Worm (Caenorhabditis elegans) whole organism, L4 larva: ENCODE measurements around the gene clec-59.

Source experiments
- D1046.2 ChIP-seq: fragments of 200-800 bp; sonication (Bioruptor generic); IDR thresholded peaks from 2 replicates; pipeline ENCODE4 v1.3.6; 2022; ENCODE audit warnings: missing genetic modification characterization, missing compliant biosample characterization
- F10B5.3 ChIP-seq: sonication (generic microtip); optimal IDR thresholded peaks from 2 replicates; lab custom pipeline; 2016; ENCODE audit warnings: mild to moderate bottlenecking, missing genetic modification characterization, missing compliant biosample characterization
- F26F4.8 ChIP-seq: fragments of 200-800 bp; sonication (Bioruptor generic); conservative IDR thresholded peaks from 2 replicates; pipeline ENCODE4 v1.3.6; 2022; ENCODE audit warnings: missing genetic modification characterization, missing compliant biosample characterization
- F44E2.7 ChIP-seq: fragments of 200-800 bp; sonication (Bioruptor generic); IDR thresholded peaks from 2 replicates; pipeline ENCODE4 v2.1.2; 2022; ENCODE audit warnings: missing genetic modification characterization, missing compliant biosample characterization
- R02D3.7 ChIP-seq: fragments of 150-350 bp; sonication (generic microtip); optimal IDR thresholded peaks from 3 replicates; lab custom pipeline; 2014; ENCODE audit warnings: missing biosample characterization, missing genetic modification characterization
- T20F7.1 ChIP-seq: fragments of 200-800 bp; sonication (Bioruptor generic); optimal IDR thresholded peaks from 2 replicates; lab custom pipeline; 2018; ENCODE audit warnings: mild to moderate bottlenecking, missing genetic modification characterization, missing compliant biosample characterization
- Y48G9A.11 ChIP-seq: fragments of 200-800 bp; sonication (Bioruptor generic); IDR thresholded peaks from 2 replicates; pipeline ENCODE4 v1.3.6; 2022; ENCODE audit warnings: missing genetic modification reagents, missing genetic modification characterization, missing compliant biosample characterization
- Y5F2A.4 ChIP-seq: fragments of 200-800 bp; sonication (Bioruptor generic); optimal IDR thresholded peaks from 2 replicates; lab custom pipeline; 2018; ENCODE audit warnings: mild to moderate bottlenecking, missing genetic modification characterization, missing compliant biosample characterization
- Y75B8A.6 ChIP-seq: fragments of 200-800 bp; sonication (Bioruptor generic); IDR thresholded peaks from 2 replicates; pipeline ENCODE4 v1.3.6; 2022; ENCODE audit warnings: missing genetic modification reagents, missing genetic modification characterization, missing compliant biosample characterization
- ZK337.2 ChIP-seq: fragments of 200-800 bp; sonication (Bioruptor generic); IDR thresholded peaks from 2 replicates; pipeline ENCODE4 v1.3.6; 2022; ENCODE audit warnings: missing genetic modification reagents, missing genetic modification characterization, missing compliant biosample characterization
- aha-1 ChIP-seq: fragments of 150-350 bp; peaks from one replicate; lab custom pipeline; 2014; ENCODE audit warnings: missing biosample characterization, missing genetic modification characterization
- ama-1 ChIP-seq: fragments of 150-350 bp; optimal IDR thresholded peaks from 2 replicates; lab custom pipeline; 2014; ENCODE audit warnings: inconsistent platforms, mixed read lengths
- attf-4 ChIP-seq: sonication (generic microtip); optimal IDR thresholded peaks from 3 replicates; lab custom pipeline; 2017; ENCODE audit warnings: missing biosample characterization, missing genetic modification characterization
- ceh-20 ChIP-seq: fragments of 200-800 bp; sonication (Bioruptor generic); IDR thresholded peaks from 2 replicates; pipeline ENCODE4 v1.3.6; 2022; ENCODE audit warnings: missing genetic modification reagents, missing genetic modification characterization, missing compliant biosample characterization
- ceh-44 ChIP-seq: fragments of 200-800 bp; sonication (Bioruptor generic); IDR thresholded peaks from 2 replicates; pipeline ENCODE4 v1.3.6; 2022; ENCODE audit warnings: missing genetic modification reagents, missing genetic modification characterization, missing compliant biosample characterization
- ceh-82 ChIP-seq: sonication (generic microtip); optimal IDR thresholded peaks from 2 replicates; lab custom pipeline; 2017; ENCODE audit warnings: missing biosample characterization, missing genetic modification characterization
- ces-1 ChIP-seq: fragments of 150-350 bp; sonication (generic microtip); optimal IDR thresholded peaks from 4 replicates; lab custom pipeline; 2014; ENCODE audit warnings: missing biosample characterization, missing genetic modification reagents, missing genetic modification characterization
- daf-12 ChIP-seq: fragments of 150-350 bp; optimal IDR thresholded peaks from 2 replicates; lab custom pipeline; 2014; ENCODE audit warnings: missing biosample characterization, missing genetic modification reagents, missing genetic modification characterization
- daf-8 ChIP-seq: fragments of 200-800 bp; sonication (Bioruptor generic); IDR thresholded peaks from 2 replicates; pipeline ENCODE4 v1.3.6; 2022; ENCODE audit warnings: missing genetic modification characterization, missing compliant biosample characterization
- dmd-9 ChIP-seq: fragments of 200-800 bp; sonication (Bioruptor generic); IDR thresholded peaks from 2 replicates; pipeline ENCODE4 v1.3.6; 2022; ENCODE audit warnings: missing genetic modification reagents, missing genetic modification characterization, missing compliant biosample characterization
- dpl-1 ChIP-seq: fragments of 150-350 bp; optimal IDR thresholded peaks from 2 replicates; lab custom pipeline; 2014; ENCODE audit warnings: missing biosample characterization, missing genetic modification reagents, missing genetic modification characterization
- dve-1 ChIP-seq: sonication (generic microtip); optimal IDR thresholded peaks from 2 replicates; lab custom pipeline; 2017; ENCODE audit warnings: antibody characterized with exemption, mild to moderate bottlenecking, missing genetic modification characterization, missing compliant biosample characterization; ENCODE audit not compliant: insufficient read depth
- egl-27 ChIP-seq: sonication (generic microtip); optimal IDR thresholded peaks from 3 replicates; lab custom pipeline; 2017; ENCODE audit warnings: missing biosample characterization, missing genetic modification reagents, missing genetic modification characterization
- egl-43 ChIP-seq: fragments of 200-800 bp; sonication (Bioruptor generic); IDR thresholded peaks from 2 replicates; pipeline ENCODE4 v1.3.6; 2022; ENCODE audit warnings: missing genetic modification reagents, missing genetic modification characterization, missing compliant biosample characterization
- fkh-10 ChIP-seq: fragments of 150-350 bp; optimal IDR thresholded peaks from 2 replicates; lab custom pipeline; 2014; ENCODE audit warnings: missing biosample characterization, missing genetic modification reagents, missing genetic modification characterization
- fos-1 ChIP-seq: fragments of 150-350 bp; optimal IDR thresholded peaks from 2 replicates; lab custom pipeline; 2014; ENCODE audit warnings: missing biosample characterization, missing genetic modification characterization
- gei-8 ChIP-seq: fragments of 200-800 bp; sonication (Bioruptor generic); optimal IDR thresholded peaks from 2 replicates; lab custom pipeline; 2018; ENCODE audit warnings: mild to moderate bottlenecking, missing genetic modification characterization, missing compliant biosample characterization
- hif-1 ChIP-seq, 2 experiments: sonication (generic microtip); optimal IDR thresholded peaks; 2 replicates each; lab custom pipeline; 2016 to 2017; ENCODE audit warnings: missing compliant biosample characterization in 2 of 2, missing genetic modification characterization in 2 of 2, missing genetic modification reagents in 2 of 2, missing genotype in 2 of 2, mild to moderate bottlenecking in 1 of 2
- hmg-1.1 ChIP-seq: fragments of 200-800 bp; sonication (Bioruptor generic); IDR thresholded peaks from 2 replicates; pipeline ENCODE4 v1.3.6; 2022; ENCODE audit warnings: missing genetic modification reagents, missing genetic modification characterization, missing compliant biosample characterization
- jun-1 ChIP-seq: fragments of 150-350 bp; optimal IDR thresholded peaks from 2 replicates; lab custom pipeline; 2014; ENCODE audit warnings: missing biosample characterization, missing genetic modification reagents, missing genetic modification characterization
- lim-7 ChIP-seq: fragments of 200-800 bp; sonication (Bioruptor generic); IDR thresholded peaks from 2 replicates; pipeline ENCODE4 v1.3.6; 2022; ENCODE audit warnings: missing genetic modification characterization, missing compliant biosample characterization
- lin-15B ChIP-seq: fragments of 150-350 bp; sonication (generic microtip); optimal IDR thresholded peaks from 3 replicates; lab custom pipeline; 2014; ENCODE audit warnings: missing biosample characterization, missing genetic modification characterization
- lin-39 ChIP-seq: fragments of 150-350 bp; optimal IDR thresholded peaks from 2 replicates; lab custom pipeline; 2014; ENCODE audit warnings: missing biosample characterization, missing genetic modification reagents, missing genetic modification characterization
- lsy-2 ChIP-seq, 2 experiments: fragments of 150-350 bp in 1 of 2; sonication (generic microtip) in 1 of 2; optimal IDR thresholded peaks; 2 replicates each; lab custom pipeline; 2014 to 2017; ENCODE audit warnings: missing biosample characterization in 2 of 2, missing genetic modification characterization in 2 of 2
- madf-9 ChIP-seq: fragments of 200-800 bp; sonication (Bioruptor generic); conservative IDR thresholded peaks from 2 replicates; pipeline ENCODE4 v1.3.6; 2022; ENCODE audit warnings: missing genetic modification reagents, missing genetic modification characterization, missing compliant biosample characterization
- mxl-3 ChIP-seq: fragments of 200-800 bp; sonication (Bioruptor generic); optimal IDR thresholded peaks from 2 replicates; lab custom pipeline; 2018; ENCODE audit warnings: mild to moderate bottlenecking, missing genetic modification characterization, missing compliant biosample characterization
- nhr-102 ChIP-seq: sonication (generic microtip); optimal IDR thresholded peaks from 2 replicates; lab custom pipeline; 2016; ENCODE audit warnings: mild to moderate bottlenecking, missing genetic modification characterization, moderate library complexity, missing compliant biosample characterization
- nhr-111 ChIP-seq: fragments of 200-800 bp; sonication (Bioruptor generic); optimal IDR thresholded peaks from 2 replicates; lab custom pipeline; 2018; ENCODE audit warnings: mild to moderate bottlenecking, missing genetic modification characterization, missing compliant biosample characterization
- nhr-42 ChIP-seq: fragments of 200-800 bp; sonication (Bioruptor generic); IDR thresholded peaks from 2 replicates; pipeline ENCODE4 v1.3.6; 2022; ENCODE audit warnings: missing genetic modification characterization, missing compliant biosample characterization
- nhr-6 ChIP-seq: fragments of 150-350 bp; optimal IDR thresholded peaks from 2 replicates; lab custom pipeline; 2014; ENCODE audit warnings: missing biosample characterization, missing genetic modification characterization
- nhr-77 ChIP-seq: fragments of 150-350 bp; optimal IDR thresholded peaks from 2 replicates; lab custom pipeline; 2014; ENCODE audit warnings: missing biosample characterization, missing genetic modification characterization
- saeg-2 ChIP-seq: fragments of 200-800 bp; sonication (Bioruptor generic); IDR thresholded peaks from 2 replicates; pipeline ENCODE4 v1.3.6; 2022; ENCODE audit warnings: missing genetic modification reagents, missing genetic modification characterization, missing compliant biosample characterization
- snpc-1.2 ChIP-seq: fragments of 200-800 bp; sonication (Bioruptor generic); IDR thresholded peaks from 2 replicates; pipeline ENCODE4 v1.3.6; 2022; ENCODE audit warnings: missing genetic modification reagents, missing genetic modification characterization, missing compliant biosample characterization
- spr-1 ChIP-seq: sonication (generic microtip); optimal IDR thresholded peaks from 2 replicates; lab custom pipeline; 2016; ENCODE audit warnings: mild to moderate bottlenecking, missing genetic modification characterization, missing compliant biosample characterization
- tag-97 ChIP-seq: fragments of 200-800 bp; sonication (Bioruptor generic); IDR thresholded peaks from 2 replicates; pipeline ENCODE4 v1.3.6; 2022; ENCODE audit warnings: missing genetic modification characterization, missing compliant biosample characterization
- tra-1 ChIP-seq: fragments of 200-800 bp; sonication (Bioruptor generic); IDR thresholded peaks from 2 replicates; pipeline ENCODE4 v1.3.6; 2022; ENCODE audit warnings: missing genetic modification reagents, missing genetic modification characterization, missing compliant biosample characterization
- unc-62 ChIP-seq, 3 experiments: fragments of 150-350 bp in 1 of 3; sonication (generic microtip); optimal IDR thresholded peaks in 2 of 3; peaks in 1 of 3; 1 replicate in 1 of 3; 2 replicates in 2 of 3; lab custom pipeline; 2014 to 2017; ENCODE audit warnings: missing biosample characterization in 3 of 3, missing genetic modification characterization in 3 of 3, missing genetic modification reagents in 3 of 3, missing genotype in 1 of 3
- zfp-2 ChIP-seq: sonication (generic microtip); optimal IDR thresholded peaks from 2 replicates; lab custom pipeline; 2016; ENCODE audit warnings: mild to moderate bottlenecking, missing genetic modification characterization, missing compliant biosample characterization
- zip-11 ChIP-seq: fragments of 200-800 bp; sonication (Bioruptor generic); IDR thresholded peaks from 2 replicates; pipeline ENCODE4 v1.3.6; 2022; ENCODE audit warnings: missing genetic modification characterization, missing compliant biosample characterization
- ztf-11 ChIP-seq: fragments of 150-350 bp; optimal IDR thresholded peaks from 2 replicates; lab custom pipeline; 2014; ENCODE audit warnings: missing biosample characterization, missing genetic modification characterization

clec-59 gene

ce11 chrII:10452620-10453019, 26.6 kb downstream of the clec-59 start, which contains the start of gene ZK673.4:
Gene ZK673.4, plus strand, starts transcription at chrII:10452920.
- TF ChIP-seq lin-15B (tag; lab: Kevin White, UChicago) (no peak), dpl-1 (GFP tag; lab: Kevin White, UChicago) (no peak), F44E2.7 (GFP tag; lab: Robert Waterston, UW) (no peak), nhr-42 (GFP tag; lab: Robert Waterston, UW) (no peak), lin-39 (tag; lab: Kevin White, UChicago) (no peak), hmg-1.1 (GFP tag; lab: Robert Waterston, UW) (no peak), R02D3.7 (tag; lab: Kevin White, UChicago) (no peak), fkh-10 (GFP tag; lab: Kevin White, UChicago) (no peak), D1046.2 (GFP tag; lab: Robert Waterston, UW) (no peak)

ce11 chrII:10450335-10450734, 28.9 kb downstream of the clec-59 start:
- TF ChIP-seq attf-4 (tag; lab: Kevin White, UChicago) = no peak
- 0 out of 2 replicates have a peak, but pooled peaks have one; percentile 25 for TF ChIP-seq Y48G9A.11
- TF ChIP-seq F10B5.3 (tag; lab: Kevin White, UChicago) = no peak
- TF ChIP-seq daf-8 = no peak
- TF ChIP-seq gei-8 (GFP tag; lab: Kevin White, UChicago) = no peak
- no peak for TF ChIP-seq unc-62 (GFP tag; optimal IDR thresholded peaks at IDR 0.05 in 1 of 2; lab: Kevin White, UChicago)
- no peak for TF ChIP-seq unc-62 (tag; optimal IDR thresholded peaks at IDR 0.05; lab: Kevin White, UChicago)
- no peak for TF ChIP-seq dpl-1 (GFP tag; lab: Kevin White, UChicago)
- TF ChIP-seq tra-1 = no peak
- TF ChIP-seq nhr-6 (tag; lab: Kevin White, UChicago) = no peak
- TF ChIP-seq Y5F2A.4 (GFP tag; lab: Kevin White, UChicago) = no peak
- TF ChIP-seq Y75B8A.6 (GFP tag; lab: Robert Waterston, UW) = no peak
- no peak for TF ChIP-seq ceh-82
- TF ChIP-seq nhr-42 (GFP tag; lab: Robert Waterston, UW) = no peak
- TF ChIP-seq ceh-20 = no peak
- TF ChIP-seq egl-27 (tag; lab: Kevin White, UChicago) = no peak
- no peak for TF ChIP-seq nhr-111 (GFP tag; lab: Kevin White, UChicago)
- no peak for TF ChIP-seq hif-1 (tag; optimal IDR thresholded peaks at IDR 0.05; lab: Kevin White, UChicago)
- peak; percentile 64 for TF ChIP-seq aha-1 (tag; lab: Kevin White, UChicago)
- peak; percentile 27 for TF ChIP-seq dve-1
- no peak for TF ChIP-seq F26F4.8
- TF ChIP-seq zip-11 = no peak
- TF ChIP-seq fos-1 (tag; lab: Kevin White, UChicago) = no peak
- no peak for TF ChIP-seq nhr-77 (tag; lab: Kevin White, UChicago)
- no peak for TF ChIP-seq ZK337.2 (GFP tag; lab: Robert Waterston, UW)
- no peak for TF ChIP-seq T20F7.1 (GFP tag; lab: Kevin White, UChicago)
- no peak for TF ChIP-seq jun-1 (tag; lab: Kevin White, UChicago)
- TF ChIP-seq snpc-1.2 (GFP tag; lab: Robert Waterston, UW) = no peak
- TF ChIP-seq ztf-11 (tag; lab: Kevin White, UChicago) = no peak
- no peak for TF ChIP-seq ceh-44 (GFP tag; lab: Robert Waterston, UW)
- no peak for TF ChIP-seq ces-1 (GFP tag; lab: Kevin White, UChicago)
- TF ChIP-seq R02D3.7 (tag; lab: Kevin White, UChicago) = no peak
- no peak for TF ChIP-seq madf-9 (GFP tag; lab: Robert Waterston, UW)
- no peak for TF ChIP-seq tag-97
- TF ChIP-seq lim-7 (GFP tag; lab: Robert Waterston, UW) = no peak
- no peak for TF ChIP-seq egl-43
- TF ChIP-seq nhr-102 (tag; lab: Kevin White, UChicago) = peak; percentile 0
- no peak for TF ChIP-seq zfp-2 (tag; lab: Kevin White, UChicago)
- peak in 1 of 2 experiments; percentile 31 for TF ChIP-seq lsy-2 (tag; optimal IDR thresholded peaks at IDR 0.05; lab: Kevin White, UChicago)
- TF ChIP-seq ama-1 (lab: Kevin White, UChicago) = peak; percentile 56
- TF ChIP-seq daf-12 (tag; lab: Kevin White, UChicago) = no peak
- TF ChIP-seq spr-1 (tag; lab: Kevin White, UChicago) = no peak
- TF ChIP-seq saeg-2 (GFP tag; lab: Robert Waterston, UW) = no peak
- TF ChIP-seq dmd-9 (GFP tag; lab: Robert Waterston, UW) = no peak
- no peak for TF ChIP-seq mxl-3 (GFP tag; lab: Kevin White, UChicago)
